Worm (Caenorhabditis elegans) whole organism, midembryonic: ENCODE measurements around the gene C08F8.3.
"Not testable (repeated sequence)": the region's sequence is repeated elsewhere in the genome, so short reads cannot be mapped to it uniquely, and the experiment has no call there.

Experiments used
- T22C8.4 ChIP-seq: fragments of 200-800 bp; sonication (Bioruptor generic); IDR thresholded peaks from 2 replicates; pipeline ENCODE4 v1.3.6; 2022; ENCODE audit warnings: missing genetic modification characterization, missing compliant biosample characterization
- cog-1 ChIP-seq: sonication (generic microtip); optimal IDR thresholded peaks from 2 replicates; lab custom pipeline; 2016; ENCODE audit warnings: missing genetic modification characterization, missing compliant biosample characterization
- flt-1 ChIP-seq: fragments of 200-800 bp; sonication (Bioruptor generic); IDR thresholded peaks from 2 replicates; pipeline ENCODE4 v1.3.6; 2022; ENCODE audit warnings: missing genetic modification characterization, missing compliant biosample characterization
- klf-2 ChIP-seq: fragments of 200-800 bp; sonication (Bioruptor generic); conservative IDR thresholded peaks from 2 replicates; pipeline ENCODE4 v1.3.6; 2022; ENCODE audit warnings: missing genetic modification reagents, missing genetic modification characterization, missing compliant biosample characterization
- ref-1 ChIP-seq: fragments of 200-800 bp; sonication (Bioruptor generic); conservative IDR thresholded peaks from 2 replicates; pipeline ENCODE4 v1.3.6; 2022; ENCODE audit warnings: missing genetic modification reagents, missing genetic modification characterization, missing compliant biosample characterization
- tab-1 ChIP-seq: fragments of 200-800 bp; sonication (Bioruptor generic); IDR thresholded peaks from 2 replicates; pipeline ENCODE4 v1.3.6; 2022; ENCODE audit warnings: missing genetic modification characterization, missing compliant biosample characterization
- ztf-29 ChIP-seq: fragments of 200-800 bp; sonication (Bioruptor generic); IDR thresholded peaks from 2 replicates; pipeline ENCODE4 v1.3.6; 2022; ENCODE audit warnings: missing genetic modification reagents, missing genetic modification characterization, missing compliant biosample characterization

- not testable (repeated sequence) for TF ChIP-seq klf-2; cog-1 (tag; lab: Kevin White, UChicago); flt-1; T22C8.4 (GFP tag; lab: Robert Waterston, UW); ztf-29 (GFP tag; lab: Robert Waterston, UW); tab-1 (GFP tag; lab: Robert Waterston, UW); ref-1 (GFP tag; lab: Robert Waterston, UW)
These were observed 24.4 kb downstream of the C08F8.3 start, which contains the start of gene cpt-2 for ce11 chrIV:11179123-11179740.
